Worm (Caenorhabditis elegans) whole organism, midembryonic: Measurements from ENCODE around the gene set-1.
A peak's percentile ranks its signal among the peaks of the same experiment; 100 is the strongest.

Experiments
- T22C8.4 ChIP-seq: fragments of 200-800 bp; sonication (Bioruptor generic); IDR thresholded peaks from 2 replicates; pipeline ENCODE4 v1.3.6; 2022; ENCODE audit warnings: missing genetic modification characterization, missing compliant biosample characterization
- cog-1 ChIP-seq: sonication (generic microtip); optimal IDR thresholded peaks from 2 replicates; lab custom pipeline; 2016; ENCODE audit warnings: missing genetic modification characterization, missing compliant biosample characterization
- flt-1 ChIP-seq: fragments of 200-800 bp; sonication (Bioruptor generic); IDR thresholded peaks from 2 replicates; pipeline ENCODE4 v1.3.6; 2022; ENCODE audit warnings: missing genetic modification characterization, missing compliant biosample characterization
- klf-2 ChIP-seq: fragments of 200-800 bp; sonication (Bioruptor generic); conservative IDR thresholded peaks from 2 replicates; pipeline ENCODE4 v1.3.6; 2022; ENCODE audit warnings: missing genetic modification reagents, missing genetic modification characterization, missing compliant biosample characterization
- med-1 ChIP-seq: sonication (generic microtip); optimal IDR thresholded peaks from 2 replicates; lab custom pipeline; 2017; ENCODE audit warnings: missing genetic modification characterization, mild to moderate bottlenecking, missing compliant biosample characterization, antibody characterized with exemption, missing genetic modification reagents; ENCODE audit not compliant: insufficient read depth
- ref-1 ChIP-seq: fragments of 200-800 bp; sonication (Bioruptor generic); conservative IDR thresholded peaks from 2 replicates; pipeline ENCODE4 v1.3.6; 2022; ENCODE audit warnings: missing genetic modification reagents, missing genetic modification characterization, missing compliant biosample characterization
- tab-1 ChIP-seq: fragments of 200-800 bp; sonication (Bioruptor generic); IDR thresholded peaks from 2 replicates; pipeline ENCODE4 v1.3.6; 2022; ENCODE audit warnings: missing genetic modification characterization, missing compliant biosample characterization
- ztf-23 ChIP-seq: fragments of 200-800 bp; sonication (Bioruptor generic); IDR thresholded peaks from 2 replicates; pipeline ENCODE4 v1.3.6; 2022; ENCODE audit warnings: missing genetic modification reagents, missing genetic modification characterization, missing compliant biosample characterization
- ztf-29 ChIP-seq: fragments of 200-800 bp; sonication (Bioruptor generic); IDR thresholded peaks from 2 replicates; pipeline ENCODE4 v1.3.6; 2022; ENCODE audit warnings: missing genetic modification reagents, missing genetic modification characterization, missing compliant biosample characterization

set-1 gene

DNA sequence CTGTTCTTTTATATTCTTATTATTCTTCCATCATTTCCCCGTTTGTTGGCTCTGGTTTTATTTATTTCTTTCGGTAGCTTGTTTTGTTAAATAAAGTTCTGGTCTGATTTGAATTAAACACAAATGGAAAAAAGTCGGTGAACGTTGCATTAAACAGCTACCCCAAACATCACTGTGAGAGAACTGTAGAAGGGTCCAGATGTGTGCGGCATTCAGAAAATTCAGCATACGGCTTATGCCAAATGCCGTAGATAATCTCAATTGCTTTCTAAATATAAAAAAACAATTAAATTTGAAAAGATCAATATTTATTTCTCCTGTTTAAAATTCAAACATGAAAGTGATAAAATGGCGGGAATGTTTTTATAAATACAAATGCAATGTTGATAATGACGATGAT lies 12.3 kb downstream of the set-1 start:
- TF ChIP-seq T22C8.4 (GFP tag; lab: Robert Waterston, UW) = no peak
- no peak for TF ChIP-seq flt-1 (GFP tag; lab: Robert Waterston, UW)
- no peak for TF ChIP-seq ref-1
- no peak for TF ChIP-seq klf-2
- TF ChIP-seq cog-1 = no peak
- TF ChIP-seq med-1 (GFP tag; lab: Kevin White, UChicago) = no peak
- TF ChIP-seq ztf-29 (GFP tag; lab: Robert Waterston, UW) = no peak
- TF ChIP-seq ztf-23 (GFP tag; lab: Robert Waterston, UW) = no peak
- TF ChIP-seq tab-1 (GFP tag; lab: Robert Waterston, UW) = no peak

- TF ChIP-seq ref-1 (no peak), flt-1 (GFP tag; lab: Robert Waterston, UW) (no peak), T22C8.4 (GFP tag; lab: Robert Waterston, UW) (no peak), ztf-29 (GFP tag; lab: Robert Waterston, UW) (no peak), cog-1 (no peak), tab-1 (GFP tag; lab: Robert Waterston, UW) (no peak), med-1 (GFP tag; lab: Kevin White, UChicago) (no peak), klf-2 (no peak), ztf-23 (GFP tag; lab: Robert Waterston, UW) (no peak)
These were observed 15.9 kb downstream of the set-1 start, which contains the start of gene C05D11.1 for ce11 chrIII:6436308-6436707. Gene C05D11.1 (plus strand): TSS chrIII:6436608.

DNA sequence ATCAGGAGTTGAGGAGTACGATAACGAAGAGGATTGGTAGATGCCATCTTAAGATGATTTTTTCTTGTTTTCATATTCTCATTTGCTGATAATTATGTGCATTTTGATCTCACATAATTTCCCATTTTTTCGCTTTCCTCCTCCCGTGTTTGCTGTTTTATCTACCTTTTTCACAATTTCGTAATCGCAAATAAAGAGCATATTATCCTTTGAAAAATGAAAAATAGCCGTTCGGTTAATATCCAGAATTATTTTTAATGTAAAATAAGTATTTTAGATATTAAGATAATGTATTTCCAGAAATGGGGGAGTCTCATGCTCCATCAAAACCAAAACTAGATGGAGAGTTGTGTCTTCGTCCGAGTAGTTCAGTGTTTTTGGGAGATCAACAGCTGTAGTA lies 19.2 kb downstream of the set-1 start, which contains the start of gene vps-16:
Gene vps-16 (plus strand): TSS at position 301 of the 400 bp plus-strand sequence.
- TF ChIP-seq ztf-23 (GFP tag; lab: Robert Waterston, UW) = no peak
- TF ChIP-seq flt-1 (GFP tag; lab: Robert Waterston, UW) = no peak

DNA sequence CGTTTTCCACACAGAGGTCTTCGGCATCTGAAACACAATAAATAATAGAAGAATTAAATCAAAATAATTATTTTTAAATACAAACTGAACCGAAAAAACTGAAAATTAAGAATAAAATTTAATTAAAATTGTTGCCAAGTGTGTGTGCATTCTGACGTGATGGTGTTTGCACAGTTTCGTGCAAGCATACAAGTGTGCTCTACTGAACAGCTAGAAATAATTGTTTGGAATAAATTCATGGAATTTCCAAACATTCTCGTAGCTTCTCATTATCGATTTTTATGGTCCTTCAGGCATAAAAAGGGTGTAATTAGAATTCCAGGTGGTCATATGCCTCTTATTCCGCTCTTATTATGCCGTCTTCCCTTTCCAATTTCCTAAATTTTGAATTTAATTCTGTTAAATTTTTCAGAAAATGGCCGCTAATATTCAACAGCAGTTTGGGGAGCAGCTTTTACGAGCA lies 20.4 kb downstream of the set-1 start, which contains the start of the genes mrps-17 and txdc-9:
Gene mrps-17 (minus strand): TSS at position 33 of the 463 bp plus-strand sequence.
Gene txdc-9 (plus strand): TSS at position 413 of the 463 bp plus-strand sequence.
- no peak for TF ChIP-seq T22C8.4 (GFP tag; lab: Robert Waterston, UW)
- TF ChIP-seq flt-1 (GFP tag; lab: Robert Waterston, UW) = peak; percentile 68; the same call in 1 of the 2 replicates
- TF ChIP-seq ztf-29 (GFP tag; lab: Robert Waterston, UW) = no peak

ce11 chrIII:6430834-6431233 lies 21.3 kb downstream of the set-1 start, which contains the start of gene popl-1:
Gene popl-1 (minus strand): TSS chrIII:6430934.
- TF ChIP-seq T22C8.4 (GFP tag; lab: Robert Waterston, UW) (no peak), cog-1 (no peak), ref-1 (no peak), klf-2 (no peak), flt-1 (GFP tag; lab: Robert Waterston, UW) (no peak), tab-1 (GFP tag; lab: Robert Waterston, UW) (no peak), ztf-29 (GFP tag; lab: Robert Waterston, UW) (no peak), ztf-23 (GFP tag; lab: Robert Waterston, UW) (no peak), med-1 (GFP tag; lab: Kevin White, UChicago) (no peak)

- TF ChIP-seq T22C8.4 (GFP tag; lab: Robert Waterston, UW) = no peak
- no peak for TF ChIP-seq klf-2
- TF ChIP-seq med-1 (GFP tag; lab: Kevin White, UChicago) = no peak
- no peak for TF ChIP-seq ztf-23 (GFP tag; lab: Robert Waterston, UW)
- no peak for TF ChIP-seq flt-1 (GFP tag; lab: Robert Waterston, UW)
- no peak for TF ChIP-seq ztf-29 (GFP tag; lab: Robert Waterston, UW)
- TF ChIP-seq ref-1 = no peak
These were observed 25.0 kb downstream of the set-1 start, which contains the start of gene C05D11.8 for ce11 chrIII:6427205-6427604. Gene C05D11.8 (minus strand): TSS chrIII:6427305.

- TF ChIP-seq ref-1 (no peak), med-1 (GFP tag; lab: Kevin White, UChicago) (no peak), klf-2 (no peak), T22C8.4 (GFP tag; lab: Robert Waterston, UW) (no peak), ztf-23 (GFP tag; lab: Robert Waterston, UW) (no peak), cog-1 (no peak), flt-1 (GFP tag; lab: Robert Waterston, UW) (no peak), tab-1 (GFP tag; lab: Robert Waterston, UW) (no peak)
These were observed 29.5 kb downstream of the set-1 start for ce11 chrIII:6422721-6423120.

ce11 chrIII:6421973-6422511 lies 30.1 kb downstream of the set-1 start:
- TF ChIP-seq klf-2 = no peak
- no peak for TF ChIP-seq flt-1 (GFP tag; lab: Robert Waterston, UW)
- TF ChIP-seq tab-1 (GFP tag; lab: Robert Waterston, UW) = no peak
- TF ChIP-seq med-1 (GFP tag; lab: Kevin White, UChicago) = no peak
- no peak for TF ChIP-seq ztf-29 (GFP tag; lab: Robert Waterston, UW)
- no peak for TF ChIP-seq cog-1
- no peak for TF ChIP-seq ref-1
- TF ChIP-seq ztf-23 (GFP tag; lab: Robert Waterston, UW) = no peak
- TF ChIP-seq T22C8.4 (GFP tag; lab: Robert Waterston, UW) = no peak

ce11 chrIII:6421473-6421872 lies 30.7 kb downstream of the set-1 start:
- no peak for TF ChIP-seq ref-1
- TF ChIP-seq cog-1 = no peak
- no peak for TF ChIP-seq ztf-29 (GFP tag; lab: Robert Waterston, UW)
- TF ChIP-seq ztf-23 (GFP tag; lab: Robert Waterston, UW) = no peak
- TF ChIP-seq klf-2 = no peak
- TF ChIP-seq tab-1 (GFP tag; lab: Robert Waterston, UW) = no peak
- no peak for TF ChIP-seq flt-1 (GFP tag; lab: Robert Waterston, UW)
- TF ChIP-seq T22C8.4 (GFP tag; lab: Robert Waterston, UW) = no peak
- TF ChIP-seq med-1 (GFP tag; lab: Kevin White, UChicago) = no peak

ce11 chrIII:6420995-6421404 lies 31.2 kb downstream of the set-1 start:
- TF ChIP-seq cog-1 (peak; percentile 33), T22C8.4 (GFP tag; lab: Robert Waterston, UW) (no peak), tab-1 (GFP tag; lab: Robert Waterston, UW) (no peak), flt-1 (GFP tag; lab: Robert Waterston, UW) (0 out of 2 replicates have a peak, but pooled peaks have one; percentile 8), ztf-29 (GFP tag; lab: Robert Waterston, UW) (peak; percentile 39; the same call in 1 of the 2 replicates), med-1 (GFP tag; lab: Kevin White, UChicago) (no peak)
